Fruit fly (Drosophila melanogaster) S2 (cell line): ENCODE measurements around the gene Polr3D.

Source experiments
- CG8478 ChIP-seq: fragments of >200 bp; optimal IDR thresholded peaks from 2 replicates; lab custom pipeline; 2018
- CTCF ChIP-seq, 2 experiments: fragments of >200 bp; optimal IDR thresholded peaks; 2 replicates each; lab custom pipeline; 2018

Gene Polr3D

dm6 chr3L:18109459-18109863 lies at the start of gene Polr3D, which contains the start of gene mus304:
Gene Polr3D, minus strand, starts transcription at chr3L:18109574.
Gene mus304, plus strand, starts transcription at chr3L:18109814.
- no peak for TF ChIP-seq CG8478 (lab: Kevin White, UChicago)
- peak in 1 of 2 experiments; percentile 9 for TF ChIP-seq CTCF (optimal IDR thresholded peaks at IDR 0.05; lab: Kevin White, UChicago)

DNA sequence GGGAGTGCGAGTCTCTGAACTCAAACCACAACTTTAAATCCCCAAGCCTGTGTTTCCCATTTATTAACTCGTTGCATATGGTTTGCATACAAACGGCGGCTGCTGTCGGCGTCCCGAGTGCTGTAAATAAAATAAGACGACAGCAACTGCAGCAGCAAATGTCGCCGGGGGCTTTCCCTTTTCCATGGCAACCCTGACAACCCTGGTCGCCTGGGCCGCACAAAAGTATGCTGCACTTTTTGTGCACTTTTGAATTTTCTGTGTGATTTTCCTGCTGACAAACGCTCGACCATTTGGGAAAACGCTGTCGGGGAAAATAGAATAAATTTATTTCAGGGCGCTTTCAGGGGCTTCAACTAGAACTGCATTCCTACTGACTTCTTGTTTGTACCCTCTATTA lies 44.8 kb upstream of the Polr3D start:
- TF ChIP-seq CG8478 (lab: Kevin White, UChicago) (no peak), CTCF (optimal IDR thresholded peaks at IDR 0.05; lab: Kevin White, UChicago) (peak in 1 of 2 experiments; percentile 37)

DNA sequence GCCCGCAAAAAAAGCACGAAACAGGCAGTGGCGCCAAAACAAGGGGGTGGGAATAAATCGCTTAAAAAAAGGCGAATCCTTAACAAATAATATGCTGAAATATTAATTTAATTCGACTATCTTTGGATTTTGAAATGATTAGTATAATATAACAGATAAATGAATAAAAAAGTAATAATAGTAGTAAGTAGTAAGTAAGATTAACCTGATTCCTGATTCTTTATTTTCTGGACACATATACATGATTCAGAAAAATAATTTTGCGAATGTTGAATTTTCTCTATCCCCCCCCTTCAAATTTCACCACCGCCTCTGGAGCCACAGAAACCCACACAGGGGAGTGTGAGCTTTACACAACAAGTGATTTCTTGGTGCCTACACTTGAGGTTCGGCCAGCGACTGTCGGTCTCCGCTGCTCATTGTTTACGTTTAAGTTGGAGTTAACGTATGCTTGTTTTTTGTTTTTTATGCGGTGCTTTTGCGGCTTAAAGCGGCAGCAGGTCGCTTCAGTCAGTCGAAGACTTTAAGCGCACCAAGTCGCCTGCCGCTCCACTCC lies 39.1 kb upstream of the Polr3D start, which contains the start of gene CG7330:
TSS of gene CG7330 (plus strand) at position 506 of the 556 bp plus-strand sequence.
- TF ChIP-seq CTCF (optimal IDR thresholded peaks at IDR 0.05; lab: Kevin White, UChicago) (no peak), CG8478 (lab: Kevin White, UChicago) (no peak)

- no peak for TF ChIP-seq CG8478 (lab: Kevin White, UChicago)
- TF ChIP-seq CTCF (optimal IDR thresholded peaks at IDR 0.05; lab: Kevin White, UChicago) = no peak
Measured at dm6 chr3L:18147596-18147995, 38.2 kb upstream of the Polr3D start.

DNA sequence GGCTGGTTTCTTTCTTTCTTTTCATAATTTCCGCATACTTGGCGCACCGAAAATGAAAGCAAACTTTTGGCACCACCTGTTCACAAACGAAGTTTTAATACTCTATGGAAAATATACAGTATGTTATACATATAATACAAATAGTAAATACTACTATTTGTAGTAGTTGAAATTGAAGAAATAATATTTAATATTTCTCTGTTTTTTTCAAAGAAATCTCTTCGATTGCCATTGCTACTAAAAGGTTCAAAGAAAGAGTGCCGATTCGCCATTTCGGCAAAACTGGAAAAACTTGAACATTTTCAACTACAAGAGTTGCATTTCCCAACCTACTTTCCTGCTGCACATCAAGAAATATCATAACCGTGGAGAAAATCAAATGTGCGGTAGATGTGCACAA lies 37.5 kb upstream of the Polr3D start:
- TF ChIP-seq CTCF (optimal IDR thresholded peaks at IDR 0.05; lab: Kevin White, UChicago) = no peak
- no peak for TF ChIP-seq CG8478 (lab: Kevin White, UChicago)

- TF ChIP-seq CTCF (optimal IDR thresholded peaks at IDR 0.05; lab: Kevin White, UChicago) (no peak), CG8478 (lab: Kevin White, UChicago) (no peak)
Measured at dm6 chr3L:18144620-18145019, 35.2 kb upstream of the Polr3D start.

DNA sequence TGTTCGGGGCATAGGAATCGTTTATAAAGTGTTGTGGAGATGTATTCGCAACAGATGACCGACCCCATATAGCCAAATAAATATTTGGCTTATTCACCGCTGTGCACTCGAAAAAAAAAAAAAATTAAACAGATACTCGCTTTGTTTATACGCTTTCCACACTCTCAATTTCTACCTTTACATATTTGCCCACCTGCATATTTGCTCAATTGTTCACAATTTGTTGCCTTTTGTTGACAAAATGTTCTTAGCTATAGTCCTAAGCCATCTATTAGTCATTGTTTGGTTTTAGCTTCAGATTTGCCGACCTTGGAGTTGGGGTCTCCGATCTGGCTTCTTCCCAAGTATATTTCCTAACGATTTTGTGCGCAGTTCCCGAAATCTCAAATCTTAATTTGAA lies 33.6 kb upstream of the Polr3D start:
- TF ChIP-seq CTCF (optimal IDR thresholded peaks at IDR 0.05; lab: Kevin White, UChicago) = no peak
- no peak for TF ChIP-seq CG8478 (lab: Kevin White, UChicago)

dm6 chr3L:18139184-18139629 lies 29.8 kb upstream of the Polr3D start, which contains the start of gene geko:
Gene geko, plus strand, starts transcription at chr3L:18139402.
- TF ChIP-seq CG8478 (lab: Kevin White, UChicago) (no peak), CTCF (optimal IDR thresholded peaks at IDR 0.05; lab: Kevin White, UChicago) (no peak)

DNA sequence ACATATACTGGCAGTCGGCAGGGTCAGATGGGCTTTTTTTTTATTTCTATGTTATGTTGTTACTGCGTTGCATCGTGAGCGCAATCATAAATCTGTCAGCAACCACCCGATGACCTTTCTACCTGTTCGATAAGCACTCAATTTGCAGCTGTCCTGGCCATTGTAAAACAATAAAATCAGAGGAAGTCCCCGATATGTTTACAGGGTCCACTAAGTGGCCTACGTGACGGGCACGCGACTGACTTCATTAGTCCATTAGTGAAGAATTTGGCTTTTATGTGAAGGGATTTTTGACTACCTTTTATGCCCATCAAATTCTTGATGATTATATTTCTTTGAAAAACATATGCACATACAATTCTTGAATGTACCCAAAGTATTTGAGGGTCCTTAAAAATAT lies 28.9 kb upstream of the Polr3D start:
- TF ChIP-seq CTCF (optimal IDR thresholded peaks at IDR 0.05; lab: Kevin White, UChicago) (no peak), CG8478 (lab: Kevin White, UChicago) (no peak)

DNA sequence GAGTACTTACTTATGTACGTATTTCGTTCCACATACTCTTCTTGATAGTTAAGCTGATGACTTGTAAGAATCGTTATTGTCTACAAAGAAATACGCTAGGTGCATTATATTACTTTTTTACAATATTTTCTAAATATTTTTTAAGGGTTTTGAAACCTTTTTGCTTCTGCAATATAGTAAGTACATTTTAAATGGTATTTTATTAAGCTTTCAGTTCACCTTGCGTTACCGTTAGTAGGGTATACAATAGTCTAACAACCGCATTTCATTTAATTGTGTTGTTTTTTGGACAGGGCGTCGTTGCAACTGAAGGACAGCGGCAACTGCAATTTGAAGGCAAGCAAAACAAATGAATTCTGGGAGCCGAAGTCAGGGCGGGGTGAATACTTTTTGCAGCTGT lies 27.8 kb upstream of the Polr3D start:
- TF ChIP-seq CTCF (optimal IDR thresholded peaks at IDR 0.05; lab: Kevin White, UChicago) = no peak
- no peak for TF ChIP-seq CG8478 (lab: Kevin White, UChicago)

DNA sequence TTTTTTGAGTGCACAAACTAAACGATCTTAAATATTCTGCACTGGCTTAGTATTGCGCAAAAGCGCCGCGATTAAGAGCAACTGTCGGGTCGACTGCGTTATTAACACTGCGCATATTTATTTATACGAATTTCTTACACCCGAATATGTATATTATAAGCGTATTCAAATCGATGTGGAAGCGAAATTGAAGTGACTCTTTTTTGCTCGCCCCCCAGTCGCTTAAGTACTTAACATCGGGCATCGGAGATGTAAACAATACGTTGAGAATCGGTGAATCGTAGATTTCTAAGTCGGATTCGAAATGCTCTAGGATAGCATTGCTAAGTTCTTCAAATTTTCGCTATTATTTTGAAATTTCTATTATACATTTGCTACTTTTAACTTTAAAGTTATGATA lies 23.2 kb upstream of the Polr3D start, which contains the start of gene Cyp312a1:
TSS of gene Cyp312a1 (minus strand) at position 101 of the 400 bp plus-strand sequence.
- TF ChIP-seq CG8478 (lab: Kevin White, UChicago) (no peak), CTCF (optimal IDR thresholded peaks at IDR 0.05; lab: Kevin White, UChicago) (no peak)

DNA sequence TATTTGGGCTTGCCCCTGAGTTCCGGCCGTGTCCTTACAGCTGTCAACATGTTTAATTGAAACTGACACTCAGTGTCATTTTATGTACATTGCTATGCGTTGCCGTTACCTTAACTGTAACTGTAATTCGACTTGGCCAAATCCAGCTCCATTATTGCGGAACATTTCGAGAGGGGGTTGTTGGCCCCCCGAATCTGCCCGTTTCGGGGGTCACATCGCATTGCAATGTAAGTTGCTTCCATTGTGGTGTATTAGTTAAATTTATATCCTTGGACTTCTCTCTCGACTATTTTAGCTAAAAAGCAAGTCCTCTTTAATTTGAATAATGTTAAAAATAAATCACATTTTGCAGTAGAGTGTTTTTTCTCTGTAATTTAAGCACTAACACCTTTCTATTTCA lies 14.8 kb upstream of the Polr3D start:
- TF ChIP-seq CTCF (optimal IDR thresholded peaks at IDR 0.05; lab: Kevin White, UChicago) (no peak), CG8478 (lab: Kevin White, UChicago) (no peak)

DNA sequence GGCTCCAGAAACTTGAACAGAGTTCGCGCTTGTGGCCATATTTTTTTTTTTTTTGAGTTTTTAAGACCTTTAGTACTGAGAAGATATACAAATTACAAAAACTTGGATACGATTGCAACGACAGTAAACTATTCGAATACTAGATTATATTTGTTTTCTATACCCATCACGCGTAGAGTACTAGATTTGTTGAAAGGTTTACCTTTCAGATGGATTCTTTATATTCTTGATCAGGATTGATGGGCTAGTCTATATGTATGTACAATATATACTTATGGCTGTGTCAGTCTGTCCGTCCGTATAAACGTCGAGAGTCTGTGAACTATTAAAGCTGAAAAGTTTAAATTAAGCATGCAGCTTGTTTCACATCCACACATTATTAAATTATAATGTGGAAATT lies 12.5 kb upstream of the Polr3D start, which contains the start of gene CG42853:
TSS of gene CG42853 (minus strand) at position 101 of the 400 bp plus-strand sequence.
- no peak for TF ChIP-seq CTCF (optimal IDR thresholded peaks at IDR 0.05; lab: Kevin White, UChicago)
- TF ChIP-seq CG8478 (lab: Kevin White, UChicago) = no peak

DNA sequence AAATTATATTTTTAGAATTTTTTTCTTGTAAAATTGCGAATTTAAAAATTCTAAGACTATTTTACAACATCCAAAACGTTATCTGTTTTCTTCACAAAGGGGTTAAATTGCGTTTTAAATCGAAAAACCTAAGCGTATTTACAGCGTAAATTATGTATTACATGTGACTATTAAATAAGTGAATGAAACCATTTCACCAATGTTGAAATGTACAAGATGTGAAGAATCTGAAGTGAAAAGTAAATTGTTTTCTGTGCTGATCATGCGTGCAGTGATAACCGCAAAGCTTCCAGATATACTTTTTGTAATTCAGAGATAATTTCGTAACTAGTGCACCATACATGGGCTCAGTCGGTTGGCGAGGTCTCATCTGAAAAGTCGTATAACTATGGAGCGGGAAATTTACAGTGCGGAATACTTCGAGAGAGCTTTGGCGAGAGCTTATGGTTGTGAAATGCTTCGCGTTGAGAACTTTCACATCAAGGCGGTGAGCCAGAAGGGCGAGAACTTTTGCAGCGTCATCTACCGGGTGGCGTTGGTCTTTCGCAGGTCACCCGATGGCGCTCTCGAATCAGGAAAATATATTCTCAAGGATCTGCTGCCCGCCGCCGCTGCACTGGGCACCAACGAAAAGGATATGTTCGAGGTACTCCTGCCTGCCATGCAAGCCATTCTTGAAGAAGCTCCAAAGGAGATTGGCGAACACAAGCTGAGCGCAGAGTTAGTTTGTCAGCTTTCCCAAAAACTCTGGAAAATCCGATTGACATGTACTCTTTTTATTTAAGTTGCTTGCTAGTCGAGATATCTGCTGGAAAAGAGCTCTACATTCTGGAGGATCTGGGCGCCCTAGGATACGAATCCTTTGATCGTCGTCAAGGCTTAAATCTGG lies 4.9 kb upstream of the Polr3D start:
- TF ChIP-seq CG8478 (lab: Kevin White, UChicago) = no peak
- peak; percentile 40 to 51 for TF ChIP-seq CTCF (optimal IDR thresholded peaks at IDR 0.05; lab: Kevin White, UChicago)

- TF ChIP-seq CG8478 (lab: Kevin White, UChicago) (no peak), CTCF (optimal IDR thresholded peaks at IDR 0.05; lab: Kevin White, UChicago) (no peak)
Measured at dm6 chr3L:18112669-18113068, 3.3 kb upstream of the Polr3D start, which contains the start of the genes CG32195 and CG7341. Gene CG32195, plus strand, starts transcription at chr3L:18112959. Gene CG7341, plus strand, starts transcription at chr3L:18112959.
